Fruit fly (Drosophila melanogaster): Measurements from ENCODE around the gene CG14342.

CG14342 gene

DNA sequence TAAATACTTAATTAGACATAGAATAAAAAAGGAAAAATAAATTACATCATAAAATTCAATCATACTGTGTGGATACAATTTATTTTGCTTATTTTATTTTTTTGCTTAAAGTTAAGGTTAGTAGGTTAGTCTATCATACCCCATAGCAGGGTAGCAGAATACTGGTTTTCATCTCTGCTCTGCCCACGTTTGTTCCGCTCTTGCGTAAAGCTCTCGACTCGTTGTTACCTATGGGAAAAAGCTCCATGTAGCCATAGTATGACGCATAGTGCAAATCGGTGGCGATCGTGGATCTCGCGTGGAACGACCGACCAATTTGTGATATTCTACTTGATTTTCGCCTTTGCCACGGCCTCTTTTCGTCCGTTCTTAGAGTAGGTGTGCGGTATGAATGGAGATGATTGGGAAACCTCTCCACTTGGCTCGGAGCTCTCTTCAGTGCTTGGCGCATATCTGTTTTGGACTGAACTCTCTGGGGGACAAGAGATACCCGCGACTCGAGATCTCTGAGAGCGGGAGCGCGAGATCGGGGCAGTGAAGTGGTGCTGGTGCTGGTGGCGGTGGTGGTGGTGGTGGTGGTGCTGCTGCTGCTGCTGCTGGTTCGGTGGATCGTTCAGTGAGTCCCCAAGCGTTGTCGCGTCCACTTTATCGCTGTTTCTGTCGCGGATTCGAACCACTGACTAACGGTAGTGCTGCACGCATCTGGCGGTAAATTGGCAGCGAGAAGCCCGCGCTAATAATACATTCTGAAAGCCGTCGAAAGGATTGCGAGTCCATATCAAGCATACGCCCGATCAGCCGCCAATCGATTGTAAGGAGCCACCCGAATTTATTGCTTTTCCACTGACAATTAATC, 18.1 kb upstream of the CG14342 start, which contains the start of gene CG5001:
TSS of gene CG5001 (plus strand) at position 116 of the 856 bp plus-strand sequence.
- TF ChIP-seq Sp1 (GFP tag; optimal IDR thresholded peaks at IDR 0.05) (peak; percentile 62), foxo (GFP tag; optimal IDR thresholded peaks at IDR 0.05) (peak in 1 of 2 experiments; percentile 79), GATAd (GFP tag; optimal IDR thresholded peaks at IDR 0.05) (no peak), sv (GFP tag; optimal IDR thresholded peaks at IDR 0.05) (peak; percentile 64), N (GFP tag; optimal IDR thresholded peaks at IDR 0.05) (no peak), br (GFP tag; optimal IDR thresholded peaks at IDR 0.05) (no peak), HLH106 (tag; optimal IDR thresholded peaks at IDR 0.05) (peak; percentile 83), Mio (GFP tag; optimal IDR thresholded peaks at IDR 0.05) (no peak), Abd-B (GFP tag; optimal IDR thresholded peaks at IDR 0.05) (no peak), dsf (GFP tag; optimal IDR thresholded peaks at IDR 0.05; ENCODE audit: borderline replicate concordance) (no peak), Dif (GFP tag; optimal IDR thresholded peaks at IDR 0.05; ENCODE audit: partially characterized antibody) (peak; percentile 95), sage (GFP tag; optimal IDR thresholded peaks at IDR 0.05) (no peak), ey (GFP tag; optimal IDR thresholded peaks at IDR 0.05) (peak; percentile 62), h (GFP tag; optimal IDR thresholded peaks at IDR 0.05) (peak; percentile 80), woc (GFP tag; optimal IDR thresholded peaks at IDR 0.05) (no peak), fru (GFP tag; optimal IDR thresholded peaks at IDR 0.05) (peak; percentile 14), Hnf4 (GFP tag; optimal IDR thresholded peaks at IDR 0.05) (no peak), dmrt93B (GFP tag; optimal IDR thresholded peaks at IDR 0.05) (no peak), Vsx2 (GFP tag; optimal IDR thresholded peaks at IDR 0.05; ENCODE audit: partially characterized antibody) (no peak), psq (GFP tag; optimal IDR thresholded peaks at IDR 0.05) (peak; percentile 79), Hr83 (GFP tag; optimal IDR thresholded peaks at IDR 0.05; ENCODE audit: poor library complexity, severe bottlenecking) (peak; percentile 58), brk (GFP tag; optimal IDR thresholded peaks at IDR 0.05) (no peak), CG9705 (GFP tag; optimal IDR thresholded peaks at IDR 0.05) (peak; percentile 60), jim (GFP tag; optimal IDR thresholded peaks at IDR 0.05) (no peak), pan (optimal IDR thresholded peaks at IDR 0.05) (no peak), rgr (GFP tag; optimal IDR thresholded peaks at IDR 0.05) (peak; percentile 75), CrebA (GFP tag; optimal IDR thresholded peaks at IDR 0.05; ENCODE audit: borderline replicate concordance) (no peak), usp (GFP tag; optimal IDR thresholded peaks at IDR 0.05) (no peak), Hr78 (GFP tag; optimal IDR thresholded peaks at IDR 0.05) (no peak), OdsH (GFP tag; optimal IDR thresholded peaks at IDR 0.05) (peak; percentile 75), Rel (GFP tag; optimal IDR thresholded peaks at IDR 0.05) (no peak), Rel (tag; optimal IDR thresholded peaks at IDR 0.05) (peak; percentile 78), lola (GFP tag; optimal IDR thresholded peaks at IDR 0.05) (no peak), CG32264 (GFP tag; optimal IDR thresholded peaks at IDR 0.05) (peak; percentile 38), tai (GFP tag; optimal IDR thresholded peaks at IDR 0.05) (no peak), dl (GFP tag; optimal IDR thresholded peaks at IDR 0.05; ENCODE audit: insufficient read depth in 1 of 2, partially characterized antibody in 2 of 2) (peak in 1 of 2 experiments; percentile 94), Myc (optimal IDR thresholded peaks at IDR 0.05) (no peak), Jra (GFP tag; optimal IDR thresholded peaks at IDR 0.05) (no peak), Dfd (GFP tag; optimal IDR thresholded peaks at IDR 0.05) (no peak)

DNA sequence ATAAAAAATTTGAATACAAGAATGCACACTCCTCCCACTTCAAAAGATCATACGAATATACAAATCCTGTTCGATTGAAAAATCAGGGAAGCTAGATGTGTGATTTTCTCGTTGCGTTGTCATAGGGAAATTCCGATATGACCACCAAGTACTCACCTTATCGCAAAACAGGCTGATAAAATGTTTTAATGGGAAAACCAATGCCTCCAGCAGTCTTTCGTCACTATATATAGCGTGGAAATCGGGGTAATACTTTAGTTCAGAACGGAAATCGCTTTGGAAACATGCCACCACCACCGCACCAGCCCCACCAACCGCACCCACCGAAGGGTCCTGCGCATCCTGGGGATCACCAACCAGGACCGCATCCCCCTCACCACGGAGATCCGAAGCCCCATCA, 4.8 kb upstream of the CG14342 start, which contains the start of the genes CG5139 and CG43348:
TSS of gene CG5139 (minus strand) at position 101 of the 400 bp plus-strand sequence.
TSS of gene CG43348 (plus strand) at position 247 of the 400 bp plus-strand sequence.
- no peak for TF ChIP-seq woc (GFP tag; optimal IDR thresholded peaks at IDR 0.05)
- no peak for TF ChIP-seq psq (GFP tag; optimal IDR thresholded peaks at IDR 0.05)
- TF ChIP-seq sage (GFP tag; optimal IDR thresholded peaks at IDR 0.05) = no peak
- TF ChIP-seq Dif (GFP tag; optimal IDR thresholded peaks at IDR 0.05; ENCODE audit: partially characterized antibody) = no peak
- no peak for TF ChIP-seq h (GFP tag; optimal IDR thresholded peaks at IDR 0.05)
- no peak for TF ChIP-seq GATAd (GFP tag; optimal IDR thresholded peaks at IDR 0.05)

All from whole organism, wandering third instar larva.